Fruit fly (Drosophila melanogaster): ENCODE results near the gene Kcmf1.

Gene Kcmf1

dm6 chr3R:9050519-9051119 is 35.9 kb upstream of the Kcmf1 start, which contains the start of gene Nmdmc (continued):
- TF ChIP-seq D19A (tag; optimal IDR thresholded peaks at IDR 0.05) (no peak), CG6254 (GFP tag; optimal IDR thresholded peaks at IDR 0.05) (no peak), CG12236 (GFP tag; optimal IDR thresholded peaks at IDR 0.05) (no peak), CG6272 (GFP tag; IDR thresholded peaks at IDR 0.05) (no peak), CG18262 (tag; optimal IDR thresholded peaks at IDR 0.05) (no peak), Deaf1 (tag; optimal IDR thresholded peaks at IDR 0.05) (no peak), grn (GFP tag; optimal IDR thresholded peaks at IDR 0.05) (no peak), ci (GFP tag; IDR thresholded peaks at IDR 0.05) (no peak), sr (GFP tag; IDR thresholded peaks at IDR 0.05) (no peak), CG10209 (GFP tag; optimal IDR thresholded peaks at IDR 0.05) (no peak), CG34376 (GFP tag; optimal IDR thresholded peaks at IDR 0.05) (peak; percentile 26), Awh (GFP tag; IDR thresholded peaks at IDR 0.05) (no peak), bsh (GFP tag; optimal IDR thresholded peaks at IDR 0.05) (no peak), CG16815 (GFP tag; optimal IDR thresholded peaks at IDR 0.05) (no peak), exex (tag; optimal IDR thresholded peaks at IDR 0.05) (no peak), CG10462 (GFP tag; optimal IDR thresholded peaks at IDR 0.05) (no peak), otp (GFP tag; IDR thresholded peaks at IDR 0.05) (no peak), abd-A (tag; optimal IDR thresholded peaks at IDR 0.05) (peak; percentile 81), Sry-δ (GFP tag; optimal IDR thresholded peaks at IDR 0.05) (peak; percentile 29), Tbp (GFP tag; optimal IDR thresholded peaks at IDR 0.05) (peak; percentile 58), vnd (GFP tag; IDR thresholded peaks at IDR 0.05; ENCODE audit: partially characterized antibody) (no peak), Antp (GFP tag; optimal IDR thresholded peaks at IDR 0.05) (no peak), tgo (GFP tag; IDR thresholded peaks at IDR 0.05) (no peak), CG10366 (GFP tag; IDR thresholded peaks at IDR 0.05) (no peak), eyg (GFP tag; optimal IDR thresholded peaks at IDR 0.05) (no peak), CG4820 (GFP tag; optimal IDR thresholded peaks at IDR 0.05) (no peak), repo (GFP tag; optimal IDR thresholded peaks at IDR 0.05) (no peak), mirr (GFP tag; optimal IDR thresholded peaks at IDR 0.05) (no peak), ato (GFP tag; IDR thresholded peaks at IDR 0.05; ENCODE audit: partially characterized antibody) (no peak), CG2116 (GFP tag; optimal IDR thresholded peaks at IDR 0.05) (peak; percentile 57), CG12155 (GFP tag; optimal IDR thresholded peaks at IDR 0.05) (no peak), CG4282 (GFP tag; optimal IDR thresholded peaks at IDR 0.05) (no peak), CG13296 (GFP tag; optimal IDR thresholded peaks at IDR 0.05) (no peak), CG12391 (tag; optimal IDR thresholded peaks at IDR 0.05) (no peak), org-1 (GFP tag; optimal IDR thresholded peaks at IDR 0.05) (no peak), pros (GFP tag; optimal IDR thresholded peaks at IDR 0.05) (no peak), gsb-n (tag; optimal IDR thresholded peaks at IDR 0.05) (no peak), Ssrp (tag; optimal IDR thresholded peaks at IDR 0.05) (no peak), CG1602 (GFP tag; optimal IDR thresholded peaks at IDR 0.05) (no peak), CG2712 (tag; optimal IDR thresholded peaks at IDR 0.05) (peak; percentile 25), pb (GFP tag; optimal IDR thresholded peaks at IDR 0.05) (no peak), sob (GFP tag; IDR thresholded peaks at IDR 0.05) (no peak), BtbVII (GFP tag; optimal IDR thresholded peaks at IDR 0.05) (no peak), nerfin-1 (tag; optimal IDR thresholded peaks at IDR 0.05) (peak; percentile 87), luna (GFP tag; optimal IDR thresholded peaks at IDR 0.05) (no peak), CrebB (tag; optimal IDR thresholded peaks at IDR 0.05) (no peak), CG13287 (GFP tag; IDR thresholded peaks at IDR 0.05; ENCODE audit: partially characterized antibody) (no peak), NC2α (GFP tag; optimal IDR thresholded peaks at IDR 0.05) (no peak), Abd-B (GFP tag; optimal IDR thresholded peaks at IDR 0.05) (peak; percentile 76), unc-4 (GFP tag; IDR thresholded peaks at IDR 0.05; ENCODE audit: partially characterized antibody) (no peak), sens (GFP tag) (no peak)
